Fruit fly (Drosophila melanogaster) whole organism, wandering third instar larva: ENCODE data around the gene CG10435.

Source experiments
- Abd-B ChIP-seq: fragments of >200 bp; optimal IDR thresholded peaks from 2 replicates; lab custom pipeline; 2017; ENCODE audit warnings: missing biosample characterization, missing genetic modification characterization
- CG32264 ChIP-seq: fragments of 200-800 bp; sonication (Bioruptor generic); optimal IDR thresholded peaks from 2 replicates; lab custom pipeline; 2016; ENCODE audit warnings: missing biosample characterization, missing genetic modification characterization
- CG9705 ChIP-seq: fragments of 200-800 bp; sonication (Bioruptor generic); optimal IDR thresholded peaks from 2 replicates; lab custom pipeline; 2018; ENCODE audit warnings: missing biosample characterization, mild to moderate bottlenecking, missing genetic modification characterization
- CrebA ChIP-seq: fragments of 200-800 bp; sonication (Bioruptor generic); optimal IDR thresholded peaks from 2 replicates; lab custom pipeline; 2016; ENCODE audit warnings: missing biosample characterization, mild to moderate bottlenecking, missing genetic modification characterization, borderline replicate concordance
- Dfd ChIP-seq: fragments of >200 bp; optimal IDR thresholded peaks from 2 replicates; lab custom pipeline; 2017; ENCODE audit warnings: missing biosample characterization, missing genetic modification characterization
- Dif ChIP-seq: fragments of 200-275, 200-300 bp; sonication (Bioruptor generic); optimal IDR thresholded peaks from 2 replicates; lab custom pipeline; 2018; ENCODE audit warnings: missing biosample characterization, missing genetic modification characterization; ENCODE audit not compliant: partially characterized antibody
- GATAd ChIP-seq: sonication (Bioruptor generic); optimal IDR thresholded peaks from 2 replicates; lab custom pipeline; 2016; ENCODE audit warnings: missing biosample characterization, missing genetic modification characterization
- HLH106 ChIP-seq: fragments of 200-800 bp; optimal IDR thresholded peaks from 3 replicates; lab custom pipeline; 2019; ENCODE audit warnings: missing biosample characterization, mild to moderate bottlenecking, missing genetic modification characterization, moderate library complexity
- Hnf4 ChIP-seq: fragments of 200-800 bp; sonication (Bioruptor generic); optimal IDR thresholded peaks from 2 replicates; lab custom pipeline; 2016; ENCODE audit warnings: missing biosample characterization, mild to moderate bottlenecking, missing genetic modification characterization
- Hr78 ChIP-seq: fragments of >200 bp; optimal IDR thresholded peaks from 2 replicates; lab custom pipeline; 2017; ENCODE audit warnings: missing biosample characterization, missing genetic modification characterization
- Hr83 ChIP-seq: fragments of 200-300 bp; sonication (Bioruptor generic); optimal IDR thresholded peaks from 2 replicates; lab custom pipeline; 2016; ENCODE audit warnings: missing biosample characterization, mild to moderate bottlenecking, missing genetic modification characterization, moderate library complexity; ENCODE audit not compliant: poor library complexity, severe bottlenecking
- Jra ChIP-seq: sonication (Bioruptor generic); optimal IDR thresholded peaks from 2 replicates; lab custom pipeline; 2016; ENCODE audit warnings: missing biosample characterization, missing genetic modification characterization
- Mio ChIP-seq: sonication (Bioruptor generic); optimal IDR thresholded peaks from 2 replicates; lab custom pipeline; 2016; ENCODE audit warnings: missing biosample characterization, missing genetic modification characterization
- Myc ChIP-seq: fragments of >200 bp; optimal IDR thresholded peaks from 2 replicates; lab custom pipeline; 2017
- N ChIP-seq: fragments of >200 bp; optimal IDR thresholded peaks from 2 replicates; lab custom pipeline; 2018; ENCODE audit warnings: missing biosample characterization, missing external identifiers, missing genetic modification characterization
- OdsH ChIP-seq: fragments of 200-800 bp; sonication (Bioruptor generic); optimal IDR thresholded peaks from 2 replicates; lab custom pipeline; 2016; ENCODE audit warnings: missing biosample characterization, mild to moderate bottlenecking, missing genetic modification characterization
- Rel ChIP-seq, 2 experiments: fragments of 200-800 bp; sonication (Bioruptor generic) in 1 of 2; optimal IDR thresholded peaks; 2 replicates in 1 of 2; 3 replicates in 1 of 2; lab custom pipeline; 2016 to 2019; ENCODE audit warnings: mild to moderate bottlenecking in 2 of 2, missing biosample characterization in 2 of 2, missing genetic modification characterization in 2 of 2, moderate library complexity in 1 of 2
- Sp1 ChIP-seq: fragments of 200-800 bp; sonication (Bioruptor generic); optimal IDR thresholded peaks from 3 replicates; lab custom pipeline; 2019; ENCODE audit warnings: missing biosample characterization, mild to moderate bottlenecking, missing genetic modification characterization, moderate library complexity
- Vsx2 ChIP-seq: fragments of 200-300, 225-300 bp; sonication (Bioruptor generic); optimal IDR thresholded peaks from 2 replicates; lab custom pipeline; 2018; ENCODE audit warnings: missing biosample characterization, missing genetic modification characterization; ENCODE audit not compliant: partially characterized antibody
- br ChIP-seq: fragments of 200-800 bp; sonication (Bioruptor generic); optimal IDR thresholded peaks from 2 replicates; lab custom pipeline; 2016; ENCODE audit warnings: missing biosample characterization, missing genetic modification characterization
- brk ChIP-seq: fragments of 200-800 bp; sonication (Bioruptor generic); optimal IDR thresholded peaks from 2 replicates; lab custom pipeline; 2016; ENCODE audit warnings: missing biosample characterization, mild to moderate bottlenecking, missing genetic modification characterization
- dl ChIP-seq, 2 experiments: fragments of 175-275, 200-275 bp in 1 of 2; fragments of 200-275 bp in 1 of 2; sonication (Bioruptor generic); optimal IDR thresholded peaks; lab custom pipeline; 2018; ENCODE audit warnings: mild to moderate bottlenecking in 2 of 2, missing biosample characterization in 2 of 2, missing genetic modification characterization in 2 of 2, moderate library complexity in 2 of 2; ENCODE audit not compliant: partially characterized antibody in 2 of 2, insufficient read depth in 1 of 2
- dmrt93B ChIP-seq: fragments of 200-800 bp; sonication (Bioruptor generic); optimal IDR thresholded peaks from 2 replicates; lab custom pipeline; 2018; ENCODE audit warnings: missing biosample characterization, mild to moderate bottlenecking, missing genetic modification characterization
- dsf ChIP-seq: sonication (Bioruptor generic); optimal IDR thresholded peaks from 2 replicates; lab custom pipeline; 2016; ENCODE audit warnings: missing biosample characterization, missing genetic modification characterization, borderline replicate concordance
- ey ChIP-seq: fragments of 200-800 bp; sonication (Bioruptor generic); optimal IDR thresholded peaks from 2 replicates; lab custom pipeline; 2016; ENCODE audit warnings: missing biosample characterization, missing genetic modification characterization
- foxo ChIP-seq, 2 experiments: fragments of 200-800 bp; sonication (Bioruptor generic); optimal IDR thresholded peaks; 2 replicates in 1 of 2; 3 replicates in 1 of 2; lab custom pipeline; 2016 to 2017; ENCODE audit warnings: missing biosample characterization in 2 of 2, missing genetic modification characterization in 2 of 2
- fru ChIP-seq: fragments of 200-800 bp; sonication (Bioruptor generic); optimal IDR thresholded peaks from 3 replicates; lab custom pipeline; 2016; ENCODE audit warnings: missing biosample characterization, mild to moderate bottlenecking, missing genetic modification characterization
- h ChIP-seq: fragments of 200-800 bp; sonication (Bioruptor generic); optimal IDR thresholded peaks from 3 replicates; lab custom pipeline; 2016; ENCODE audit warnings: missing biosample characterization, mild to moderate bottlenecking, missing genetic modification characterization
- psq ChIP-seq: fragments of 200-800 bp; sonication (Bioruptor generic); optimal IDR thresholded peaks from 3 replicates; lab custom pipeline; 2017; ENCODE audit warnings: missing biosample characterization, mild to moderate bottlenecking, missing genetic modification characterization, moderate library complexity
- rgr ChIP-seq: fragments of 200-800 bp; sonication (Bioruptor generic); optimal IDR thresholded peaks from 3 replicates; lab custom pipeline; 2016; ENCODE audit warnings: missing biosample characterization, mild to moderate bottlenecking, missing genetic modification characterization
- sage ChIP-seq: fragments of 200-800 bp; sonication (Bioruptor generic); optimal IDR thresholded peaks from 2 replicates; lab custom pipeline; 2016; ENCODE audit warnings: missing biosample characterization, mild to moderate bottlenecking, missing genetic modification characterization
- sv ChIP-seq: fragments of 200-800 bp; sonication (Bioruptor generic); optimal IDR thresholded peaks from 3 replicates; lab custom pipeline; 2016; ENCODE audit warnings: missing biosample characterization, missing genetic modification characterization
- tai ChIP-seq: sonication (Bioruptor generic); optimal IDR thresholded peaks from 2 replicates; lab custom pipeline; 2016; ENCODE audit warnings: missing biosample characterization, missing genetic modification characterization
- usp ChIP-seq: fragments of >200 bp; optimal IDR thresholded peaks from 2 replicates; lab custom pipeline; 2017; ENCODE audit warnings: missing biosample characterization, missing genetic modification characterization
- woc ChIP-seq: sonication (Bioruptor generic); optimal IDR thresholded peaks from 2 replicates; lab custom pipeline; 2016; ENCODE audit warnings: missing biosample characterization, mild to moderate bottlenecking, missing genetic modification characterization

The CG10435 gene

DNA sequence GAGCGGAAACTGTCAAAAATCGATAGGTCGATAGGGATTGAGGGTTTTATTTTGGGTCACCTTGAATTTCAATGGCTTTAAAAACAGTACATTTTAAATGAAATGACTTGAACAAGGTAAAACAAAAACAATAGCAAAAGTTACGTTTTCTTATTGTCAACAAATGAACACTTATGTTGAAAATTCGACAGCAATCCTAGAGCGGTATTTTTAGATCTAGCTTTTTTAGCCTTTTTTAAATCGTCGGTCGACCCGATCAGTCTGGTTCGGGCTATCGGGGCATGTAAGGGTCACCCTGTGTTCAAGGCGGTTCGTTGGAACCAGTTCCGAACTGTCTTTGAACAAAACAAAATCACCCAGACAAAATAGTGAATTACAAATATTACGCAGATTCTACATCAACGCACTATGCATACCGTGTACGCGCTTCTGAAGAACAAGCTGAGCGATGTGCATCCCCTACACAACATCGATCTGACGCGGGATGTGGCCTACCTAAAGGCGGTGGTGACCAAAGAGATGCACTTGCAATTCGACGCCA, 3.9 kb downstream of the CG10435 start, which contains the start of the genes CG11052 and CG3223:
CG11052 (minus strand) TSS at position 218 of the 541 bp plus-strand sequence.
CG3223 (plus strand) TSS at position 321 of the 541 bp plus-strand sequence.
- TF ChIP-seq h (GFP tag; lab: Kevin White, UChicago) (peak; percentile 8), Hnf4 (peak; percentile 9), Hr78 (GFP tag; lab: Kevin White, UChicago) (no peak), Sp1 (GFP tag; lab: Kevin White, UChicago) (peak; percentile 15), Myc (lab: Kevin White, UChicago) (peak; percentile 62), N (GFP tag; lab: Kevin White, UChicago) (no peak), CG9705 (GFP tag; lab: Kevin White, UChicago) (no peak), Rel (GFP tag; optimal IDR thresholded peaks at IDR 0.05; lab: Kevin White, UChicago) (no peak), Rel (tag; optimal IDR thresholded peaks at IDR 0.05; lab: Kevin White, UChicago) (peak; percentile 92), HLH106 (tag; lab: Kevin White, UChicago) (peak; percentile 15)

DNA sequence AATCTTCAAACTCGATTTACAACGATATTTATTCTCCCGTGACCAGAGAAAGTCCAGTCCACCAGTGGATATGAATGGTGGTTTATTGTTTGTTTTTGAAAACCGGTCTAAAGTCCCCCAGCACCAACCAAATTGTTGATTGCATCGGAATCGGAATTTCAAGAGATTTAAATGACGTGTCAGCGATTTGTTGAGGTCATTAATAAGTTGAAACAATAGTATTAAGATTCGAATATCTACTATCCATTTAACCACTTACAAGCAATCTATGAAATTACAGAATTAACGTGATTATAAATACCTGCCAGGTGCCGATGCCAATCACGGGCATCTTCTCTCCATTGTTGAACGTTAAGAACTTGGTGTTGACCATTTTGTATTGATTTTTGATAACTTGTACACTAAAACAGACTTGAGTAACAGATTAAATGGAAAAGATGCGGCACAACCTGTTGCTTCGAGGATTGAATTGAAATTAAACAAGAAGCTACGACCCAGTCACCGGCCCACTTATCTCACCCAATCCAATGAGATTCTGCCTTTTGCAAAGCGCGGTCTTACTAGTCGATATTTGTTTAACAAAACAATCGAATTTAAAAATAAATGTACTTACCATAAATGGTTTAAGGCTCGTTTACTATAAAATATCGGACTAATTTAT, 5.3 kb downstream of the CG10435 start, which contains the start of gene CG2767:
CG2767 (minus strand) TSS at position 516 of the 661 bp plus-strand sequence.
- no peak for TF ChIP-seq dl (GFP tag; optimal IDR thresholded peaks at IDR 0.05; lab: Kevin White, UChicago; ENCODE audit: insufficient read depth in 1 of 2, partially characterized antibody in 2 of 2)
- peak; percentile 11 for TF ChIP-seq Hr83 (GFP tag; lab: Kevin White, UChicago)
- peak; percentile 20 for TF ChIP-seq Hnf4
- no peak for TF ChIP-seq Dfd
- peak; percentile 45 for TF ChIP-seq Sp1 (GFP tag; lab: Kevin White, UChicago)
- TF ChIP-seq Vsx2 (GFP tag; lab: Kevin White, UChicago): no peak
- TF ChIP-seq Rel (GFP tag; optimal IDR thresholded peaks at IDR 0.05; lab: Kevin White, UChicago): no peak
- peak; percentile 48 for TF ChIP-seq Rel (tag; optimal IDR thresholded peaks at IDR 0.05; lab: Kevin White, UChicago)

DNA sequence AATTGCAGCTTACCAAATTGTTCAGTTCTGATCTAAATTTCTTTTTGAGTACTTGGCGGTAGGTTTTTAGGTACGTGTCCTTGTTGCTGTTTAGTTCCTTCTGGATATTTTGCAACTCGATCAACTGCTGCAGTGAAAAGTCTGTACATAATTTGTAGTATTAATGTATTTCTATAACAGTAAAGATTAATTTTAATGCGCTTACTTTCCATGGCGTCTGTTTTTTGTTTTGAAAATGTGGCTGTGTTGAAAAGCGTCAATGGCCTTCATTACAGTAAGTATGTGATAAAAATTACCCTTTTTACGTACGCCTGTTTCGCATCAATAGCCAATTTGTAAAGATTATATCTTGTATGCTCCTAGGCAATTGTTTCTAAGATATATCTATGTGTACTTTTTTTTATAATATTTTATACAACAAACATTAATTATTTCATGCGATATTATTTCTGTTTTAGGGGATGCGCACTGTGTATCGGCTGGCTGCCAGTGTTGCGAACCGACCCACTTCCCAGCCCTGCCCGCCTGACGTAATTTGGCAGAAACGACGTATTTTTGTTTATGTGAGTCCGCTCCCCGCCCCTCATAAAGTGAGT, 11.8 kb downstream of the CG10435 start, which contains the start of the genes Kmn2 and CG2698:
Kmn2 (minus strand) TSS at position 236 of the 596 bp plus-strand sequence.
CG2698 (plus strand) TSS at position 489 of the 596 bp plus-strand sequence.
- TF ChIP-seq sage (GFP tag; lab: Kevin White, UChicago): peak; percentile 95
- no peak for TF ChIP-seq CrebA (GFP tag; lab: Kevin White, UChicago)
- no peak for TF ChIP-seq Hr78 (GFP tag; lab: Kevin White, UChicago)
- TF ChIP-seq usp (GFP tag; lab: Kevin White, UChicago): no peak
- TF ChIP-seq Dfd: no peak
- TF ChIP-seq Jra: peak; percentile 92
- TF ChIP-seq fru (GFP tag; lab: Kevin White, UChicago): peak; percentile 94
- peak; percentile 93 for TF ChIP-seq br (GFP tag; lab: Kevin White, UChicago)
- TF ChIP-seq GATAd (GFP tag; lab: Kevin White, UChicago): peak; percentile 69
- TF ChIP-seq rgr (GFP tag; lab: Kevin White, UChicago): peak; percentile 97
- TF ChIP-seq h (GFP tag; lab: Kevin White, UChicago): peak; percentile 96
- TF ChIP-seq dsf (GFP tag; lab: Kevin White, UChicago): peak; percentile 91
- TF ChIP-seq tai (GFP tag; lab: Kevin White, UChicago): no peak
- peak; percentile 97 for TF ChIP-seq HLH106 (tag; lab: Kevin White, UChicago)
- peak; percentile 92 for TF ChIP-seq sv
- peak; percentile 97 for TF ChIP-seq OdsH
- no peak for TF ChIP-seq Rel (GFP tag; optimal IDR thresholded peaks at IDR 0.05; lab: Kevin White, UChicago)
- TF ChIP-seq Rel (tag; optimal IDR thresholded peaks at IDR 0.05; lab: Kevin White, UChicago): peak; percentile 83
- peak; percentile 64 for TF ChIP-seq Myc (lab: Kevin White, UChicago)
- TF ChIP-seq Mio (GFP tag; lab: Kevin White, UChicago): peak; percentile 58
- no peak for TF ChIP-seq Abd-B
- TF ChIP-seq Dif (GFP tag; lab: Kevin White, UChicago): no peak
- TF ChIP-seq foxo (GFP tag; optimal IDR thresholded peaks at IDR 0.05; lab: Kevin White, UChicago): peak in 1 of 2 experiments; percentile 97
- TF ChIP-seq ey (GFP tag; lab: Kevin White, UChicago): peak; percentile 93
- peak; percentile 77 for TF ChIP-seq CG32264
- peak; percentile 96 for TF ChIP-seq brk (GFP tag; lab: Kevin White, UChicago)
- TF ChIP-seq CG9705 (GFP tag; lab: Kevin White, UChicago): peak; percentile 90
- peak; percentile 65 for TF ChIP-seq Hr83 (GFP tag; lab: Kevin White, UChicago)
- TF ChIP-seq psq (GFP tag; lab: Kevin White, UChicago): peak; percentile 95
- TF ChIP-seq Hnf4: peak; percentile 95
- TF ChIP-seq N (GFP tag; lab: Kevin White, UChicago): no peak
- TF ChIP-seq Sp1 (GFP tag; lab: Kevin White, UChicago): peak; percentile 96
- peak; percentile 97 for TF ChIP-seq dmrt93B (GFP tag; lab: Kevin White, UChicago)
- TF ChIP-seq woc: peak; percentile 93
